Worm (Caenorhabditis elegans) whole organism, L2 larva: ENCODE measurements around the gene Y67A10A.11.
"Not testable (repeated sequence)": the region's sequence is repeated elsewhere in the genome, so short reads cannot be mapped to it uniquely, and the experiment has no call there.

Experiments used
- aly-2 ChIP-seq: fragments of 150-350 bp; optimal IDR thresholded peaks from 2 replicates; lab custom pipeline; 2014; ENCODE audit warnings: missing biosample characterization, missing genetic modification characterization
- ama-1 ChIP-seq: fragments of 150-350 bp; optimal IDR thresholded peaks from 2 replicates; lab custom pipeline; 2018; ENCODE audit warnings: inconsistent platforms
- lin-13 ChIP-seq: fragments of 150-350 bp; optimal IDR thresholded peaks from 2 replicates; lab custom pipeline; 2014; ENCODE audit warnings: missing biosample characterization, missing genetic modification reagents, missing genetic modification characterization
- nhr-77 ChIP-seq: fragments of 150-350 bp; optimal IDR thresholded peaks from 2 replicates; lab custom pipeline; 2014; ENCODE audit warnings: missing biosample characterization, missing genetic modification characterization
- snpc-4 ChIP-seq: fragments of 150-350 bp; optimal IDR thresholded peaks from 2 replicates; lab custom pipeline; 2014; ENCODE audit warnings: missing biosample characterization, missing genetic modification characterization
- unc-39 ChIP-seq: fragments of 150-350 bp; optimal IDR thresholded peaks from 2 replicates; lab custom pipeline; 2014; ENCODE audit warnings: missing biosample characterization, missing genetic modification characterization
- unc-55 ChIP-seq: fragments of 150-350 bp; sonication (generic microtip); optimal IDR thresholded peaks from 3 replicates; lab custom pipeline; 2014; ENCODE audit warnings: missing biosample characterization, missing genetic modification reagents, missing genetic modification characterization
- zag-1 ChIP-seq: fragments of 150-350 bp; optimal IDR thresholded peaks from 2 replicates; lab custom pipeline; 2014; ENCODE audit warnings: missing biosample characterization, missing genetic modification characterization
- ztf-4 ChIP-seq: fragments of 150-350 bp; optimal IDR thresholded peaks from 2 replicates; lab custom pipeline; 2014; ENCODE audit warnings: missing biosample characterization, missing genetic modification characterization

DNA sequence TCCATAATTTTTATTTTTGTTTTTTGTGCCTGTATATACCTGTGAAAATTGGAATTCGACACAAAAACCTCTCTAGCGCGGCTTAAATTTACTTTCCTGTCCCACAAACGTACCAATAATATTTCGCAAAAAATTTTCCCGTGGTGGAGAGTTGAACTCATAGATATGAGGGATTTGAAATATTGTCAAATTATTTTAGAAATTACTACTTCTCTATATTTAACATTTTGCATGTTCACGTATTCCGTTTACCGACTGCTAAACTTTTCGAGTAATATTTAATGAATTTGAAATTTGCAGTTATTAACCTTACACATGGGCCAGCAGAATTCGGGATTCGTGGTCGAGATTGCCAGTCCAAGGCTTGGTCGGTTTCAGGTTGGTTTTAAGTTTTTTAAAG is 34.1 kb downstream of the Y67A10A.11 start, which contains the start of gene Y67A10A.7:
- TF ChIP-seq aly-2 (tag; lab: Kevin White, UChicago); unc-55 (GFP tag; lab: Kevin White, UChicago); ama-1 (lab: Kevin White, UChicago); unc-39; snpc-4 (tag; lab: Kevin White, UChicago); nhr-77 (tag; lab: Kevin White, UChicago); ztf-4; zag-1 (tag; lab: Kevin White, UChicago); lin-13 (GFP tag; lab: Kevin White, UChicago): not testable (repeated sequence)
